Worm (Caenorhabditis elegans): ENCODE measurements around the gene F09F7.6.

The F09F7.6 gene

DNA sequence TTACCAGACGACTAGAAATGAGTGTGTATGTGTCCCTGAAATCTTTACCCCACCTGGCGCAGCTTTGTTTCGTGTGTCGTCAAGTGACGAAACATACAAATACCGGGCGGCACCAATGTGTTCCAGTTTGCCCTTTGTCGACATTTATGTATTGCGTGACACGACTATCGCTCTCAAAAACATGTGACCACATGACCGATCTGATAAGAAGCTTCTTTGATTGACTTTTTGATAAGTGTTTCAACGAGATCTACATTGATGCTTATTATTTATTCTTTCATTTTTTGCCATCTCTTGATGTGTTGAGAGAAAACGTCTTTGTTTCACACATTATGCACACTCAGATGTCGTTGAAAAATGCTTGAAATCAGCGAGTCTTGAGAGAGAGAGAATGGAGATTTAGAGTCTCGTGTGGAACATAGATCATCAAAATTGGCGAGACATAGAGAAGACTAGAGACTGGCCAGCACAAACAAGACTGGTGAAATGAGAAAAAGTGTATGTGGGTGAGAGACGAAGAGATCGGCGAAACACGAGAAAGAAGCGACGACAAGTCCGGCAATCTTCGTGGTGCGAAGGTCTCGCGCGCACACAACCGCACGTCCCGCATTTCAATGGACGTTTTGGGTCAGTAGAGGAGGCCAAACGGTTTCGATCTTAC is 48.9 kb downstream of the F09F7.6 start (continued):
- no peak for TF ChIP-seq ceh-82 (tag; optimal IDR thresholded peaks at IDR 0.05)

DNA sequence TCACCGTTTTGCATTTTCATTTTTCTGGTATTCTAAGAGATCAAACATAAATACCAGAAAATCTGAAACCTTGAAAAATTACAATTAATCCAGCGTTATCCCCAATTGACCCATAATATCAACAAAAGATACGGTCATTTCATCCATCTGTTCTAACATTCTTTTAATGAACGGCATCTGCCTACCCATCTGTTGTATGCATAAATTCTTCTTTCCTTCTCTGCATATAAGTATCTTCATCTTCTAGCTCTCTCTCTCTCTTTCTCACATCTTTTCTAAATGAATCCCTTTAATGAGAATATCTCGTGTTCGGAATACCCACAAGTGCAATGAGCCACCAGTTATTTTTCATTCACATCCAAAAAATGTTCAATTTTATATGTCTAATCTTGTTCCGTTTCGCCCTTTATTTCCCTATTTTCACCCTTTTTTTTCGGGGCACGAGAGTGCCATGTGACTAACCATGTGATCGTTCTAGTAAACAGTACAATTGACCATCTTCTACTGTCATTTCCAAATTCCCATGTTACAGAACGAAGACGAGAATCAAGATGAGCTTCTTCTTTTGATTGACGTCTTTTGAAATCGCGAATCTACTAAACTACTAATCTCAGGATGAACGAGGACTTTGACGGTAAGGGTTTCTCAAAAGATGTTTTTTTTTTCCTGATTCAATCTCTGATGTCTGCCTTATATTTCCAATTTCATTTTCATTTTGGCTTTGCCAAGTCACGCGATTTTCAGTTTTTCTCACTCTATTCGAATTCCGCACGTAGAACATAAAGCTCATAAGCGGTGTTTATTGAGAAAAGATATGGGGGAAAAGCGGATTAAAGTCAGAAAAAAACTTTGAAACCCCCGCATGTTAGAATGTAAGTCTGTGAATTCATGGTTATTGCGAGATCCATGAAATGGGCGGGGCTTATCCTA is 50.3 kb downstream of the F09F7.6 start, which contains the start of gene R02F2.1:
Gene R02F2.1, plus strand, starts transcription at position 528 of the 930 bp plus-strand sequence.
- TF ChIP-seq mml-1 (tag; optimal IDR thresholded peaks at IDR 0.05), result no peak
- peak; percentile 20 for TF ChIP-seq elt-2 (tag; optimal IDR thresholded peaks at IDR 0.05)
- no peak for TF ChIP-seq nhr-11 (tag; optimal IDR thresholded peaks at IDR 0.05)
- no peak for TF ChIP-seq ZK546.5 (tag; optimal IDR thresholded peaks at IDR 0.05)
- TF ChIP-seq nhr-43 (tag; optimal IDR thresholded peaks at IDR 0.05; ENCODE audit: poor library complexity, severe bottlenecking), result no peak
- no peak for TF ChIP-seq ztf-11 (tag; optimal IDR thresholded peaks at IDR 0.05)
- TF ChIP-seq ceh-16 (tag; optimal IDR thresholded peaks at IDR 0.05), result no peak
- no peak for TF ChIP-seq sea-2 (GFP tag; optimal IDR thresholded peaks at IDR 0.05)
- TF ChIP-seq tbx-2 (tag; optimal IDR thresholded peaks at IDR 0.05), result no peak
- peak; percentile 48 for TF ChIP-seq nhr-25 (tag; optimal IDR thresholded peaks at IDR 0.05)
- peak; percentile 70 for TF ChIP-seq pha-4 (tag; optimal IDR thresholded peaks at IDR 0.05)
- TF ChIP-seq mdl-1 (tag; optimal IDR thresholded peaks at IDR 0.05), result no peak
- no peak for TF ChIP-seq snpc-4 (tag; optimal IDR thresholded peaks at IDR 0.05)
- no peak for TF ChIP-seq R02D3.7 (tag; optimal IDR thresholded peaks at IDR 0.05)
- TF ChIP-seq zag-1 (tag; optimal IDR thresholded peaks at IDR 0.05), result no peak
- TF ChIP-seq ama-1 (optimal IDR thresholded peaks at IDR 0.05), result peak; percentile 40
- no peak for TF ChIP-seq lin-39 (tag; optimal IDR thresholded peaks at IDR 0.05)
- TF ChIP-seq pqm-1 (tag; optimal IDR thresholded peaks at IDR 0.05), result no peak
- TF ChIP-seq skn-1 (tag; optimal IDR thresholded peaks at IDR 0.05), result no peak
- TF ChIP-seq nhr-67 (tag; optimal IDR thresholded peaks at IDR 0.05), result no peak
- no peak for TF ChIP-seq nhr-12 (tag; optimal IDR thresholded peaks at IDR 0.05)
- TF ChIP-seq ztf-4 (tag; optimal IDR thresholded peaks at IDR 0.05), result no peak
- peak; percentile 3 for TF ChIP-seq elt-1 (tag; optimal IDR thresholded peaks at IDR 0.05)
- TF ChIP-seq eor-1 (tag; optimal IDR thresholded peaks at IDR 0.05), result no peak
- no peak for TF ChIP-seq nhr-76 (tag; optimal IDR thresholded peaks at IDR 0.05)
- TF ChIP-seq fkh-10 (GFP tag; optimal IDR thresholded peaks at IDR 0.05), result no peak
- TF ChIP-seq unc-62 (GFP tag; optimal IDR thresholded peaks at IDR 0.05), result no peak
- TF ChIP-seq lsy-12 (tag; optimal IDR thresholded peaks at IDR 0.05), result no peak
- TF ChIP-seq jun-1 (tag; optimal IDR thresholded peaks at IDR 0.05), result no peak
- TF ChIP-seq nhr-23 (tag; optimal IDR thresholded peaks at IDR 0.05), result no peak
- TF ChIP-seq hmg-11 (tag; optimal IDR thresholded peaks at IDR 0.05), result peak; percentile 18
- TF ChIP-seq lin-15B (tag; optimal IDR thresholded peaks at IDR 0.05), result no peak
- no peak for TF ChIP-seq nhr-237 (tag; optimal IDR thresholded peaks at IDR 0.05)
- TF ChIP-seq fkh-2 (tag; optimal IDR thresholded peaks at IDR 0.05), result no peak
- no peak for TF ChIP-seq nhr-77 (tag; optimal IDR thresholded peaks at IDR 0.05)
- TF ChIP-seq ceh-28 (tag; optimal IDR thresholded peaks at IDR 0.05), result no peak
- TF ChIP-seq ceh-9 (tag; optimal IDR thresholded peaks at IDR 0.05), result no peak
- no peak for TF ChIP-seq fos-1 (tag; optimal IDR thresholded peaks at IDR 0.05)
- no peak for TF ChIP-seq daf-12 (tag; optimal IDR thresholded peaks at IDR 0.05)
- no peak for TF ChIP-seq elt-3 (tag; optimal IDR thresholded peaks at IDR 0.05)
- no peak for TF ChIP-seq unc-39 (tag; optimal IDR thresholded peaks at IDR 0.05)
- TF ChIP-seq egl-27 (tag; optimal IDR thresholded peaks at IDR 0.05), result no peak

All from whole organism, L3 larva.